Fruit fly (Drosophila melanogaster) whole organism, prepupa: ENCODE measurements around the gene CG13385.

Source experiments
- CG10631 ChIP-seq: fragments of 200-800 bp; sonication (Bioruptor generic); optimal IDR thresholded peaks from 2 replicates; lab custom pipeline; 2016; ENCODE audit warnings: missing biosample characterization, missing genetic modification characterization
- CG10669 ChIP-seq: fragments of 200-800 bp; sonication (Bioruptor generic); optimal IDR thresholded peaks from 3 replicates; lab custom pipeline; 2018; ENCODE audit warnings: missing biosample characterization, mild to moderate bottlenecking, missing genetic modification characterization, moderate library complexity
- CG11762 ChIP-seq: fragments of 200-800 bp; sonication (Bioruptor generic); optimal IDR thresholded peaks from 3 replicates; lab custom pipeline; 2016; ENCODE audit warnings: missing biosample characterization, missing genetic modification characterization; ENCODE audit not compliant: insufficient read depth
- CG15336 ChIP-seq: fragments of 200-800 bp; sonication (Bioruptor generic); IDR thresholded peaks from 2 replicates; pipeline ENCODE4 v1.3.6; 2022; ENCODE audit warnings: missing biosample characterization, missing genetic modification characterization
- CG1621 ChIP-seq: fragments of 200-800 bp; sonication (Bioruptor generic); optimal IDR thresholded peaks from 3 replicates; lab custom pipeline; 2018; ENCODE audit warnings: missing biosample characterization, mild to moderate bottlenecking, missing genetic modification characterization
- CG16779 ChIP-seq: fragments of 200-800 bp; sonication (Bioruptor generic); optimal IDR thresholded peaks from 3 replicates; lab custom pipeline; 2017; ENCODE audit warnings: missing biosample characterization, mild to moderate bottlenecking, missing genetic modification characterization
- CG3032 ChIP-seq: fragments of 200-800 bp; optimal IDR thresholded peaks from 2 replicates; lab custom pipeline; 2019; ENCODE audit warnings: missing biosample characterization, mild to moderate bottlenecking, missing genetic modification characterization, moderate library complexity
- CG32006 ChIP-seq: fragments of 200-800 bp; sonication (Bioruptor generic); optimal IDR thresholded peaks from 3 replicates; lab custom pipeline; 2017; ENCODE audit warnings: missing biosample characterization, mild to moderate bottlenecking, missing genetic modification characterization
- CG6163 ChIP-seq: fragments of 200-800 bp; sonication (Bioruptor generic); IDR thresholded peaks from 3 replicates; pipeline ENCODE4 v1.3.6; 2022; ENCODE audit warnings: missing biosample characterization, missing genetic modification characterization
- CG6276 ChIP-seq: fragments of 200-800 bp; sonication (Bioruptor generic); optimal IDR thresholded peaks from 2 replicates; lab custom pipeline; 2017; ENCODE audit warnings: missing biosample characterization, mild to moderate bottlenecking, missing genetic modification characterization
- CG6808 ChIP-seq: fragments of 200-800 bp; sonication (Bioruptor generic); optimal IDR thresholded peaks from 3 replicates; lab custom pipeline; 2017; ENCODE audit warnings: missing biosample characterization, missing genetic modification characterization, mild to moderate bottlenecking, moderate library complexity, missing genetic modification reagents
- CG6854 ChIP-seq: fragments of 200-800 bp; sonication (Bioruptor generic); optimal IDR thresholded peaks from 2 replicates; lab custom pipeline; 2017; ENCODE audit warnings: missing biosample characterization, mild to moderate bottlenecking, missing genetic modification characterization
- CG7368 ChIP-seq: fragments of 200-800 bp; sonication (Bioruptor generic); optimal IDR thresholded peaks from 3 replicates; lab custom pipeline; 2016; ENCODE audit warnings: missing biosample characterization, missing genetic modification characterization
- CG8119 ChIP-seq: fragments of 200-800 bp; sonication (Bioruptor generic); IDR thresholded peaks from 3 replicates; pipeline ENCODE4 v1.3.6; 2022; ENCODE audit warnings: missing biosample characterization, missing genetic modification characterization
- CG8319 ChIP-seq: fragments of 200-800 bp; sonication (Bioruptor generic); optimal IDR thresholded peaks from 3 replicates; lab custom pipeline; 2016; ENCODE audit warnings: missing biosample characterization, missing genetic modification characterization
- CG9139 ChIP-seq: fragments of 200-800 bp; sonication (Bioruptor generic); optimal IDR thresholded peaks from 3 replicates; lab custom pipeline; 2017; ENCODE audit warnings: missing biosample characterization, mild to moderate bottlenecking, missing genetic modification characterization
- Eip75B ChIP-seq: fragments of 200-800 bp; sonication (Bioruptor generic); optimal IDR thresholded peaks from 3 replicates; lab custom pipeline; 2016; ENCODE audit warnings: missing biosample characterization, missing genetic modification characterization
- Eip78C ChIP-seq: fragments of 200-800 bp; sonication (Bioruptor generic); peaks from one replicate; lab custom pipeline; 2016; ENCODE audit warnings: missing biosample characterization, missing genetic modification characterization
- Eip93F ChIP-seq: fragments of 200-800 bp; sonication (Bioruptor generic); optimal IDR thresholded peaks from 2 replicates; lab custom pipeline; 2016; ENCODE audit warnings: missing biosample characterization, mild to moderate bottlenecking, missing genetic modification characterization
- Ets96B ChIP-seq: fragments of 200-800 bp; optimal IDR thresholded peaks from 2 replicates; lab custom pipeline; 2019; ENCODE audit warnings: missing biosample characterization, mild to moderate bottlenecking, missing genetic modification characterization, moderate library complexity
- Gug ChIP-seq: fragments of 200-800 bp; sonication (Bioruptor generic); IDR thresholded peaks from 2 replicates; pipeline ENCODE4 v1.3.6; 2022; ENCODE audit warnings: missing biosample characterization, missing genetic modification characterization
- Hr4 ChIP-seq: fragments of 200-800 bp; sonication (Bioruptor generic); optimal IDR thresholded peaks from 3 replicates; lab custom pipeline; 2016; ENCODE audit warnings: missing biosample characterization, missing genetic modification characterization
- Met ChIP-seq: fragments of 200-800 bp; sonication (Bioruptor generic); optimal IDR thresholded peaks from 3 replicates; lab custom pipeline; 2016; ENCODE audit warnings: missing biosample characterization, missing genetic modification characterization
- OdsH ChIP-seq: fragments of 200-800 bp; sonication (Bioruptor generic); optimal IDR thresholded peaks from 3 replicates; lab custom pipeline; 2016; ENCODE audit warnings: missing biosample characterization, missing genetic modification characterization
- Smox ChIP-seq: fragments of 200-800 bp; sonication (Bioruptor generic); optimal IDR thresholded peaks from 3 replicates; lab custom pipeline; 2016; ENCODE audit warnings: missing biosample characterization, missing genetic modification characterization
- Sox102F ChIP-seq: fragments of 200-800 bp; sonication (Bioruptor generic); optimal IDR thresholded peaks from 2 replicates; lab custom pipeline; 2016; ENCODE audit warnings: missing biosample characterization, mild to moderate bottlenecking, missing genetic modification characterization
- Sox14 ChIP-seq: fragments of 200-800 bp; sonication (Bioruptor generic); optimal IDR thresholded peaks from 3 replicates; lab custom pipeline; 2016; ENCODE audit warnings: missing biosample characterization, missing genetic modification characterization
- Sox15 ChIP-seq: fragments of 200-800 bp; sonication (Bioruptor generic); optimal IDR thresholded peaks from 3 replicates; lab custom pipeline; 2016; ENCODE audit warnings: missing biosample characterization, missing genetic modification characterization
- achi ChIP-seq: fragments of 200-800 bp; sonication (Bioruptor generic); optimal IDR thresholded peaks from 3 replicates; lab custom pipeline; 2016; ENCODE audit warnings: missing biosample characterization, missing genetic modification characterization
- acj6 ChIP-seq: fragments of 200-800 bp; sonication (Bioruptor generic); optimal IDR thresholded peaks from 3 replicates; lab custom pipeline; 2016; ENCODE audit warnings: missing biosample characterization, missing genetic modification characterization
- cyc ChIP-seq: fragments of 200-800 bp; sonication (Bioruptor generic); optimal IDR thresholded peaks from 3 replicates; lab custom pipeline; 2016; ENCODE audit warnings: missing biosample characterization, missing genetic modification characterization
- dac ChIP-seq: fragments of 200-800 bp; sonication (Bioruptor generic); optimal IDR thresholded peaks from 2 replicates; lab custom pipeline; 2017; ENCODE audit warnings: missing biosample characterization, mild to moderate bottlenecking, missing genetic modification characterization
- dsx ChIP-seq: fragments of 200-800 bp; optimal IDR thresholded peaks from 3 replicates; lab custom pipeline; 2019; ENCODE audit warnings: missing biosample characterization, mild to moderate bottlenecking, missing genetic modification characterization, moderate library complexity; ENCODE audit not compliant: poor library complexity, severe bottlenecking
- eg ChIP-seq: fragments of 200-800 bp; sonication (Bioruptor generic); IDR thresholded peaks from 3 replicates; pipeline ENCODE4 v1.3.6; 2022; ENCODE audit warnings: missing biosample characterization, missing genetic modification characterization
- esn ChIP-seq: fragments of 200-800 bp; sonication (Bioruptor generic); optimal IDR thresholded peaks from 2 replicates; lab custom pipeline; 2016; ENCODE audit warnings: missing biosample characterization, mild to moderate bottlenecking, missing genetic modification characterization, moderate library complexity
- fd59A ChIP-seq: fragments of 200-800 bp; sonication (Bioruptor generic); optimal IDR thresholded peaks from 2 replicates; lab custom pipeline; 2017; ENCODE audit warnings: missing biosample characterization, mild to moderate bottlenecking, missing genetic modification characterization, missing genetic modification reagents
- fd85E ChIP-seq: fragments of 200-800 bp; sonication (Bioruptor generic); optimal IDR thresholded peaks from 3 replicates; lab custom pipeline; 2016; ENCODE audit warnings: missing biosample characterization, missing genetic modification characterization
- fkh ChIP-seq: fragments of 200-800 bp; sonication (Bioruptor generic); optimal IDR thresholded peaks from 3 replicates; lab custom pipeline; 2017; ENCODE audit warnings: missing biosample characterization, mild to moderate bottlenecking, missing genetic modification characterization, moderate library complexity
- net ChIP-seq: fragments of 200-800 bp; sonication (Bioruptor generic); optimal IDR thresholded peaks from 3 replicates; lab custom pipeline; 2016; ENCODE audit warnings: missing biosample characterization, missing genetic modification characterization
- salr ChIP-seq, 2 experiments: fragments of 200-800 bp; sonication (Bioruptor generic); optimal IDR thresholded peaks; 3 replicates each; lab custom pipeline; 2016 to 2018; ENCODE audit warnings: missing biosample characterization in 2 of 2, missing genetic modification characterization in 2 of 2, mild to moderate bottlenecking in 1 of 2
- ss ChIP-seq, 2 experiments: fragments of 200-800 bp; sonication (Bioruptor generic); optimal IDR thresholded peaks; 2 replicates in 1 of 2; 3 replicates in 1 of 2; lab custom pipeline; 2017 to 2018; ENCODE audit warnings: mild to moderate bottlenecking in 2 of 2, missing biosample characterization in 2 of 2, missing genetic modification characterization in 2 of 2, moderate library complexity in 1 of 2
- svp ChIP-seq: fragments of 200-800 bp; sonication (Bioruptor generic); peaks from one replicate; lab custom pipeline; 2016; ENCODE audit warnings: missing biosample characterization, missing genetic modification characterization
- topi ChIP-seq: fragments of 200-800 bp; sonication (Bioruptor generic); optimal IDR thresholded peaks from 3 replicates; lab custom pipeline; 2016; ENCODE audit warnings: missing biosample characterization, missing genetic modification characterization
- vri ChIP-seq: fragments of 200-800 bp; sonication (Bioruptor generic); optimal IDR thresholded peaks from 3 replicates; lab custom pipeline; 2016; ENCODE audit warnings: missing biosample characterization, mild to moderate bottlenecking, missing genetic modification characterization

CG13385 gene

DNA sequence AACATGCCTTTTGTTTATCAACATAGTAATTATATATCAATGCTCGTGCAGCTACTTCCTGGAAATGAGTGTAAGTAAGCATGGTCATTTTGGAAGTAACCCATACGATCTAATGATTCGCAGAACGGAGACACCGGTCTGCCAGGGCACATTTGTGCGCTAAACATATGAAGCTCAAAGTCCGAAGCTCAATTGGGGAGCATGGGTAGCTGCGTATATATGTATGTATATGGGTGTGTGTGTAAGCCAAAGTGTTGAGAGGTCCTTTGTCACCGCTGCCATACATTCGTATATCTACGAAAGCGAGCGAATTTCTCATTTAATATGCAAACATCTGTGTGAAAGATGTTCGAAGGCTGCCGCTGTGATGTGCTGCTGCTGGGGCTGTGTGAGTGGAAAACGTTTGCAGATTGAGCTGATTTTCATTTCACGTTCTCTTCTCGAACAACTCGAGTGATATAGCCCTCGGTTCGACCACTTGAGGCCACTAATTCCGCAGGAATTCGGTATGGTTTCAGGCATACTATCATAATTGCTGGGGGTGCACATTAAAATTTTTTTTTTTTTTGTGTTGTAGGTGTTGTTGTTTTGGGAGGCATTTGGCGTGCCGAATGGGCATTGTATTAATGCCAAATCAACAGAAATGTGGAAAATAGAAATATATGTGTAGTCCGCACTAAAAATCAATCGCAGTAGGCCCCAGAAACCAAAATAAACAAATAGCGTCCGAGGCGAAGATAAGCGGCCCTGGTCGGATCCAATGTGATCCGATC is 21.9 kb downstream of the CG13385 start (continued):
- TF ChIP-seq CG6163 (GFP tag; lab: Robert Waterston, UW) (no peak), fd59A (GFP tag; lab: Kevin White, UChicago) (no peak), CG15336 (GFP tag; lab: Robert Waterston, UW) (no peak), CG8119 (GFP tag; lab: Robert Waterston, UW) (0 out of 3 replicates have a peak, but pooled peaks have one; percentile 17), cyc (GFP tag; lab: Kevin White, UChicago) (no peak)

DNA sequence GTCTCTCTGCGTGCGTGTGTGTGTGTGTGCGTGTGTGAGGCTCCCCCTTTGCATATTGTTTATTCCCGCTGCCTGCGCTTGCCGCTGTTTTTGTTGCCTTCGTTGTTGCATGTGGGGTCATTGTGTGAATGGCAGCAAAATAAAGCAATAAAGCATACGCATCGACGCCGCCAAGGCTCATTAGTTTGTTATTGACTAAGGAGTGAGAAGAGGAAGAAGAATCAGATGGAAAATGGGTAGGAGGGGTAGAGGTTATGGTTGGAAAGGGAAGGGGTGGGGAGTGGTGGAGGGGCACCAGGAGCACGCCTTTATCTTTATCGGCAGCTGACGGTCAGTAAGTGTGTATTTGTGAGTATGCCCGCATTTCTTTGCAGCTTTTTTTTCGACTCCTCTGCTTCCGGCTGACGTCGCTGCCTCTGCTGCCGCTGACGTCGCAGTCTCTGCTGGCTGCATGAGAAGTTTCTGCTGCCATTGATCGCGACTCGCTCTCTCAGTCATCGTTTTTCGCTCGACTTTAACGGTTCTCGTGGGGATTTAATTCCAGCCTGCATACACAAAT is 23.0 kb downstream of the CG13385 start:
- peak; percentile 18 for TF ChIP-seq Sox14 (GFP tag; lab: Kevin White, UChicago)
- TF ChIP-seq vri (GFP tag; lab: Kevin White, UChicago), result peak; percentile 2
- no peak for TF ChIP-seq CG8319 (GFP tag; lab: Kevin White, UChicago)
- no peak for TF ChIP-seq CG32006 (GFP tag; lab: Kevin White, UChicago)
- TF ChIP-seq esn (GFP tag; lab: Kevin White, UChicago), result no peak
- TF ChIP-seq CG9139 (GFP tag; lab: Kevin White, UChicago), result peak; percentile 8
- peak; percentile 43 for TF ChIP-seq CG7368 (GFP tag; lab: Kevin White, UChicago)
- TF ChIP-seq achi (GFP tag; lab: Kevin White, UChicago), result peak; percentile 10
- TF ChIP-seq dsx (GFP tag; lab: Kevin White, UChicago), result peak; percentile 50
- peak; percentile 56 for TF ChIP-seq CG6854
- peak; percentile 23 for TF ChIP-seq CG1621 (tag; lab: Kevin White, UChicago)
- TF ChIP-seq CG16779 (tag; lab: Kevin White, UChicago), result peak; percentile 34
- no peak for TF ChIP-seq topi (GFP tag; lab: Kevin White, UChicago)
- TF ChIP-seq svp, result peak; percentile 96
- peak; percentile 28 for TF ChIP-seq Ets96B (tag; lab: Kevin White, UChicago)
- peak; percentile 75 for TF ChIP-seq Eip78C
- TF ChIP-seq CG3032 (tag; lab: Kevin White, UChicago), result peak; percentile 32
- no peak for TF ChIP-seq fkh
- TF ChIP-seq CG10631 (GFP tag; lab: Kevin White, UChicago), result no peak
- TF ChIP-seq CG6808 (GFP tag; lab: Kevin White, UChicago), result peak; percentile 69
- TF ChIP-seq ss (GFP tag; optimal IDR thresholded peaks at IDR 0.05; lab: Kevin White, UChicago), result peak; percentile 75 to 77
- peak; percentile 42; the same call in 1 of the 3 replicates for TF ChIP-seq CG6163 (GFP tag; lab: Robert Waterston, UW)
- TF ChIP-seq Eip75B (GFP tag; lab: Kevin White, UChicago), result peak; percentile 10

dm6 chr2L:8420259-8420930 is 23.9 kb downstream of the CG13385 start:
- TF ChIP-seq Sox102F, result no peak
- no peak for TF ChIP-seq vri (GFP tag; lab: Kevin White, UChicago)
- peak; percentile 44 for TF ChIP-seq OdsH (GFP tag; lab: Kevin White, UChicago)
- peak; percentile 7; the same call in 1 of the 3 replicates for TF ChIP-seq eg (GFP tag; lab: Robert Waterston, UW)
- TF ChIP-seq cyc (GFP tag; lab: Kevin White, UChicago), result no peak
- no peak for TF ChIP-seq Sox15 (GFP tag; lab: Kevin White, UChicago)
- no peak for TF ChIP-seq net
- TF ChIP-seq Met (GFP tag; lab: Kevin White, UChicago), result peak; percentile 11
- TF ChIP-seq CG8319 (GFP tag; lab: Kevin White, UChicago), result no peak
- TF ChIP-seq CG6276 (GFP tag; lab: Kevin White, UChicago), result no peak
- TF ChIP-seq CG6163 (GFP tag; lab: Robert Waterston, UW), result peak; percentile 72; the same call in 2 of the 3 replicates
- TF ChIP-seq salr (GFP tag; optimal IDR thresholded peaks at IDR 0.05; lab: Kevin White, UChicago), result no peak
- no peak for TF ChIP-seq CG11762 (GFP tag; lab: Kevin White, UChicago)
- peak; percentile 23 for TF ChIP-seq Smox (GFP tag; lab: Kevin White, UChicago)
- TF ChIP-seq acj6, result peak; percentile 14
- TF ChIP-seq Eip93F (GFP tag; lab: Kevin White, UChicago), result no peak
- peak; percentile 22 for TF ChIP-seq CG10669
- peak; percentile 35 for TF ChIP-seq Hr4 (GFP tag; lab: Kevin White, UChicago)
- no peak for TF ChIP-seq CG6854
- no peak for TF ChIP-seq Gug (GFP tag; lab: Robert Waterston, UW)
- TF ChIP-seq svp, result peak; percentile 72
- no peak for TF ChIP-seq fd85E (GFP tag; lab: Kevin White, UChicago)
- TF ChIP-seq dac (GFP tag; lab: Kevin White, UChicago), result no peak
- peak; percentile 46 for TF ChIP-seq CG1621 (tag; lab: Kevin White, UChicago)
